Worm (Caenorhabditis elegans) whole organism, young adult: ENCODE data around the gene nhr-254.

Experiments
- F23B12.7 ChIP-seq: sonication (generic microtip); optimal IDR thresholded peaks from 2 replicates; lab custom pipeline; 2017; ENCODE audit warnings: missing genetic modification characterization, mild to moderate bottlenecking, missing compliant biosample characterization, antibody characterized with exemption, moderate library complexity; ENCODE audit not compliant: insufficient read depth
- ama-1 ChIP-seq, 3 experiments: fragments of 150-350 bp in 1 of 3; sonication (generic microtip) in 2 of 3; optimal IDR thresholded peaks; 2 replicates each; lab custom pipeline; 2014 to 2018; ENCODE audit warnings: missing biosample characterization in 2 of 3, missing genetic modification characterization in 2 of 3, missing genetic modification reagents in 2 of 3
- ceh-40 ChIP-seq: fragments of 200-800 bp; sonication (Bioruptor generic); IDR thresholded peaks from 2 replicates; pipeline ENCODE4 v1.3.6; 2022; ENCODE audit warnings: missing genetic modification characterization, missing compliant biosample characterization
- die-1 ChIP-seq: sonication (generic microtip); optimal IDR thresholded peaks from 2 replicates; lab custom pipeline; 2016; ENCODE audit warnings: missing genotype, mild to moderate bottlenecking, missing genetic modification characterization, missing compliant biosample characterization
- dpl-1 ChIP-seq: fragments of 150-350 bp; optimal IDR thresholded peaks from 2 replicates; lab custom pipeline; 2014; ENCODE audit warnings: missing biosample characterization, missing genetic modification reagents, missing genetic modification characterization
- efl-1 ChIP-seq: fragments of 150-350 bp; optimal IDR thresholded peaks from 2 replicates; lab custom pipeline; 2014; ENCODE audit warnings: missing biosample characterization, missing genetic modification reagents, missing genetic modification characterization
- lsl-1 ChIP-seq: fragments of 200-800 bp; sonication (Bioruptor generic); optimal IDR thresholded peaks from 2 replicates; lab custom pipeline; 2018; ENCODE audit warnings: mild to moderate bottlenecking, missing genetic modification characterization, moderate library complexity, missing compliant biosample characterization
- nfya-2 ChIP-seq: fragments of 200-800 bp; sonication (Bioruptor generic); IDR thresholded peaks from 2 replicates; pipeline ENCODE4 v1.3.6; 2022; ENCODE audit warnings: missing genetic modification reagents, missing genetic modification characterization, missing compliant biosample characterization
- snpc-3.4 ChIP-seq: sonication (generic microtip); optimal IDR thresholded peaks from 2 replicates; lab custom pipeline; 2017; ENCODE audit warnings: missing genetic modification characterization, mild to moderate bottlenecking, missing compliant biosample characterization, antibody characterized with exemption, moderate library complexity, missing genotype, missing genetic modification reagents

ce11 chrV:373192-373591 is 19.2 kb upstream of the nhr-254 start:
- TF ChIP-seq ceh-40 (GFP tag; lab: Robert Waterston, UW) (no peak), ama-1 (optimal IDR thresholded peaks at IDR 0.05; lab: Kevin White, UChicago) (no peak), ama-1 (GFP tag; optimal IDR thresholded peaks at IDR 0.05; lab: Kevin White, UChicago) (no peak), snpc-3.4 (tag; lab: Kevin White, UChicago) (no peak), F23B12.7 (tag; lab: Kevin White, UChicago) (no peak), efl-1 (GFP tag; lab: Kevin White, UChicago) (no peak), lsl-1 (GFP tag; lab: Kevin White, UChicago) (no peak), die-1 (tag; lab: Kevin White, UChicago) (no peak), dpl-1 (no peak), nfya-2 (GFP tag; lab: Robert Waterston, UW) (no peak)
